Fruit fly (Drosophila melanogaster) whole organism, embryonic: Measurements from ENCODE around the gene CG15221.

Source experiments
- Abd-B ChIP-seq: fragments of 200-800 bp; sonication (Bioruptor generic); optimal IDR thresholded peaks from 2 replicates; lab custom pipeline; 2018; ENCODE audit warnings: missing biosample characterization, mild to moderate bottlenecking, missing genetic modification characterization, moderate library complexity
- Atf6 ChIP-seq: fragments of 200-800 bp; sonication (Bioruptor generic); IDR thresholded peaks from 2 replicates; pipeline ENCODE4 v1.3.6; 2022; ENCODE audit warnings: missing biosample characterization, missing genetic modification characterization
- Bgb ChIP-seq: fragments of 200-800 bp; sonication (Bioruptor generic); IDR thresholded peaks from 2 replicates; pipeline ENCODE4 v1.3.6; 2022; ENCODE audit warnings: missing biosample characterization, missing genetic modification characterization; ENCODE audit not compliant: partially characterized antibody
- CG10565 ChIP-seq: fragments of 200-800 bp; sonication (Bioruptor generic); optimal IDR thresholded peaks from 3 replicates; lab custom pipeline; 2016; ENCODE audit warnings: missing biosample characterization, mild to moderate bottlenecking, missing genetic modification characterization
- CG11247 ChIP-seq: fragments of 200-800 bp; sonication (Bioruptor generic); IDR thresholded peaks from 2 replicates; pipeline ENCODE4 v1.3.6; 2022; ENCODE audit warnings: missing biosample characterization, missing genetic modification characterization
- CG11398 ChIP-seq: fragments of 200-800 bp; sonication (Bioruptor generic); optimal IDR thresholded peaks from 2 replicates; lab custom pipeline; 2016; ENCODE audit warnings: missing biosample characterization, missing genetic modification characterization
- CG15479 ChIP-seq: fragments of 200-800 bp; sonication (Bioruptor generic); optimal IDR thresholded peaks from 3 replicates; lab custom pipeline; 2019; ENCODE audit warnings: missing biosample characterization, mild to moderate bottlenecking, missing genetic modification characterization, moderate library complexity
- CG15601 ChIP-seq: fragments of 200-800 bp; sonication (Bioruptor generic); optimal IDR thresholded peaks from 3 replicates; lab custom pipeline; 2019; ENCODE audit warnings: missing biosample characterization, mild to moderate bottlenecking, missing genetic modification characterization, moderate library complexity
- CG16863 ChIP-seq: fragments of 200-800 bp; sonication (Bioruptor generic); optimal IDR thresholded peaks from 3 replicates; lab custom pipeline; 2016; ENCODE audit warnings: missing biosample characterization, missing genetic modification characterization
- CG17328 ChIP-seq: fragments of 200-800 bp; sonication (Bioruptor generic); IDR thresholded peaks from 2 replicates; pipeline ENCODE4 v1.3.6; 2022; ENCODE audit warnings: missing biosample characterization, missing genetic modification characterization
- CG17612 ChIP-seq: fragments of 200-800 bp; sonication (Bioruptor generic); IDR thresholded peaks from 2 replicates; pipeline ENCODE4 v1.3.6; 2022; ENCODE audit warnings: missing biosample characterization, missing genetic modification characterization
- CG17912 ChIP-seq: fragments of 200-800 bp; sonication (Bioruptor generic); optimal IDR thresholded peaks from 2 replicates; lab custom pipeline; 2018; ENCODE audit warnings: missing biosample characterization, mild to moderate bottlenecking, missing genetic modification characterization
- CG34376 ChIP-seq: fragments of 200-800 bp; sonication (Bioruptor generic); optimal IDR thresholded peaks from 2 replicates; lab custom pipeline; 2018; ENCODE audit warnings: missing biosample characterization, mild to moderate bottlenecking, missing genetic modification characterization
- CG3847 ChIP-seq: fragments of 200-800 bp; sonication (Bioruptor generic); IDR thresholded peaks from 2 replicates; pipeline ENCODE4 v1.3.6; 2022; ENCODE audit warnings: missing biosample characterization, missing genetic modification characterization
- CG4282 ChIP-seq: fragments of 200-800 bp; sonication (Bioruptor generic); optimal IDR thresholded peaks from 2 replicates; lab custom pipeline; 2016; ENCODE audit warnings: missing biosample characterization, missing genetic modification characterization
- CG6272 ChIP-seq: fragments of 200-800 bp; sonication (Bioruptor generic); IDR thresholded peaks from 2 replicates; pipeline ENCODE4 v1.3.6; 2022; ENCODE audit warnings: missing biosample characterization, missing genetic modification characterization
- CG8478 ChIP-seq: fragments of >200 bp; optimal IDR thresholded peaks from 2 replicates; lab custom pipeline; 2018
- CG8924 ChIP-seq: fragments of 200-800 bp; optimal IDR thresholded peaks from 3 replicates; lab custom pipeline; 2019; ENCODE audit warnings: missing biosample characterization, mild to moderate bottlenecking, missing genetic modification characterization, moderate library complexity
- CG9727 ChIP-seq: fragments of 200-800 bp; sonication (Bioruptor generic); optimal IDR thresholded peaks from 3 replicates; lab custom pipeline; 2017; ENCODE audit warnings: missing biosample characterization, mild to moderate bottlenecking, missing genetic modification characterization
- CG9876 ChIP-seq: fragments of 200-800 bp; sonication (Bioruptor generic); optimal IDR thresholded peaks from 2 replicates; lab custom pipeline; 2016; ENCODE audit warnings: missing biosample characterization, missing genetic modification characterization
- Eip74EF ChIP-seq, 2 experiments: fragments of 200-800 bp in 1 of 2; fragments of >200 bp in 1 of 2; sonication (Bioruptor generic) in 1 of 2; optimal IDR thresholded peaks; 2 replicates each; lab custom pipeline; 2017 to 2019; ENCODE audit warnings: missing biosample characterization in 2 of 2, missing genetic modification characterization in 2 of 2, mild to moderate bottlenecking in 1 of 2, moderate library complexity in 1 of 2
- Elba2 ChIP-seq: fragments of 200-800 bp; sonication (Bioruptor generic); optimal IDR thresholded peaks from 3 replicates; lab custom pipeline; 2016; ENCODE audit warnings: missing biosample characterization, missing genetic modification characterization
- Ets65A ChIP-seq: fragments of 200-800 bp; sonication (Bioruptor generic); peaks from one replicate; lab custom pipeline; 2016; ENCODE audit warnings: missing biosample characterization, missing genetic modification characterization
- Fer1 ChIP-seq: fragments of 200-800 bp; sonication (Bioruptor generic); optimal IDR thresholded peaks from 2 replicates; lab custom pipeline; 2017; ENCODE audit warnings: missing biosample characterization, mild to moderate bottlenecking, missing genetic modification characterization
- HLHmδ ChIP-seq: fragments of 200-800 bp; sonication (Bioruptor generic); optimal IDR thresholded peaks from 2 replicates; lab custom pipeline; 2018; ENCODE audit warnings: missing biosample characterization, mild to moderate bottlenecking, missing genetic modification characterization, moderate library complexity
- Hmx ChIP-seq: fragments of 200-800 bp; sonication (Bioruptor generic); optimal IDR thresholded peaks from 2 replicates; lab custom pipeline; 2016; ENCODE audit warnings: missing biosample characterization, missing genetic modification characterization
- Hr39 ChIP-seq: fragments of >200 bp; optimal IDR thresholded peaks from 2 replicates; lab custom pipeline; 2017
- Lhr ChIP-seq: fragments of 200-800 bp; sonication (Bioruptor generic); optimal IDR thresholded peaks from 3 replicates; lab custom pipeline; 2017; ENCODE audit warnings: mild to moderate bottlenecking, missing biosample characterization, missing genetic modification reagents, missing genetic modification characterization
- Rfx ChIP-seq: fragments of 200-800 bp; sonication (Bioruptor generic); IDR thresholded peaks from 2 replicates; pipeline ENCODE4 v1.3.6; 2022; ENCODE audit warnings: missing biosample characterization, missing genetic modification characterization
- al ChIP-seq: fragments of 200-800 bp; sonication (Bioruptor generic); IDR thresholded peaks from 2 replicates; pipeline ENCODE4 v1.3.6; 2022; ENCODE audit warnings: missing biosample characterization, missing genetic modification characterization
- ara ChIP-seq: fragments of 200-800 bp; sonication (Bioruptor generic); IDR thresholded peaks from 2 replicates; pipeline ENCODE4 v1.3.6; 2022; ENCODE audit warnings: missing biosample characterization, missing genetic modification characterization
- bowl ChIP-seq: fragments of 200-800 bp; sonication (Bioruptor generic); IDR thresholded peaks from 2 replicates; pipeline ENCODE4 v1.3.6; 2022; ENCODE audit warnings: missing biosample characterization, missing genetic modification characterization
- cad ChIP-seq: fragments of >200 bp; optimal IDR thresholded peaks from 2 replicates; lab custom pipeline; 2017; ENCODE audit warnings: missing biosample characterization, missing genetic modification characterization
- chif ChIP-seq, 2 experiments: fragments of 200-800 bp; sonication (Bioruptor generic); optimal IDR thresholded peaks; 3 replicates each; lab custom pipeline; 2016; ENCODE audit warnings: missing biosample characterization in 2 of 2, missing genetic modification characterization in 2 of 2
- dmrt11E ChIP-seq: fragments of 200-800 bp; sonication (Bioruptor generic); optimal IDR thresholded peaks from 3 replicates; lab custom pipeline; 2018; ENCODE audit warnings: missing biosample characterization, mild to moderate bottlenecking, missing genetic modification characterization, moderate library complexity
- dysf ChIP-seq: fragments of 200-800 bp; sonication (Bioruptor generic); IDR thresholded peaks from 3 replicates; pipeline ENCODE4 v1.3.6; 2022; ENCODE audit warnings: missing biosample characterization, missing genetic modification characterization
- eve ChIP-seq, 2 experiments: fragments of >200 bp; optimal IDR thresholded peaks; 2 replicates each; lab custom pipeline; 2017; ENCODE audit warnings: missing biosample characterization in 2 of 2, missing genetic modification characterization in 2 of 2
- gce ChIP-seq: fragments of 200-800 bp; sonication (Bioruptor generic); IDR thresholded peaks from 3 replicates; pipeline ENCODE4 v1.3.6; 2022; ENCODE audit warnings: missing biosample characterization, missing genetic modification characterization
- grn ChIP-seq: fragments of 200-800 bp; sonication (Bioruptor generic); optimal IDR thresholded peaks from 3 replicates; lab custom pipeline; 2017; ENCODE audit warnings: missing biosample characterization, missing genetic modification characterization
- h ChIP-seq: fragments of >200 bp; optimal IDR thresholded peaks from 2 replicates; lab custom pipeline; 2017
- hb ChIP-seq: fragments of 200-800 bp; sonication (Bioruptor generic); IDR thresholded peaks from 3 replicates; pipeline ENCODE4 v1.3.6; 2022; ENCODE audit warnings: missing biosample characterization, missing genetic modification characterization; ENCODE audit not compliant: partially characterized antibody
- hth ChIP-seq: fragments of >200 bp; optimal IDR thresholded peaks from 2 replicates; lab custom pipeline; 2017; ENCODE audit warnings: inconsistent platforms
- klu ChIP-seq: fragments of 200-800 bp; sonication (Bioruptor generic); IDR thresholded peaks from 2 replicates; pipeline ENCODE4 v1.3.6; 2022; ENCODE audit warnings: missing biosample characterization, missing genetic modification characterization
- lmd ChIP-seq: fragments of 200-800 bp; sonication (Bioruptor generic); IDR thresholded peaks from 2 replicates; pipeline ENCODE4 v1.3.6; 2022; ENCODE audit warnings: missing biosample characterization, missing genetic modification characterization
- salm ChIP-seq: fragments of 200-800 bp; sonication (Bioruptor generic); optimal IDR thresholded peaks from 2 replicates; lab custom pipeline; 2018; ENCODE audit warnings: missing biosample characterization, mild to moderate bottlenecking, missing genetic modification characterization
- sc ChIP-seq, 3 experiments: fragments of >200 bp in 2 of 3; fragments of 200-800 bp in 1 of 3; sonication (Bioruptor generic) in 1 of 3; optimal IDR thresholded peaks; 2 replicates in 2 of 3; 3 replicates in 1 of 3; lab custom pipeline; 2017; ENCODE audit warnings: mild to moderate bottlenecking in 1 of 3, missing biosample characterization in 1 of 3, missing genetic modification characterization in 1 of 3, missing genetic modification reagents in 1 of 3
- sd ChIP-seq: fragments of 200-800 bp; sonication (Bioruptor generic); optimal IDR thresholded peaks from 3 replicates; lab custom pipeline; 2018; ENCODE audit warnings: missing biosample characterization, mild to moderate bottlenecking, missing genetic modification characterization, moderate library complexity
- slou ChIP-seq: fragments of 200-800 bp; sonication (Bioruptor generic); optimal IDR thresholded peaks from 3 replicates; lab custom pipeline; 2016; ENCODE audit warnings: missing biosample characterization, missing genetic modification characterization
- slp2 ChIP-seq: fragments of 200-800 bp; sonication (Bioruptor generic); optimal IDR thresholded peaks from 2 replicates; lab custom pipeline; 2016; ENCODE audit warnings: missing biosample characterization, missing genetic modification characterization
- stc ChIP-seq: fragments of 200-800 bp; sonication (Bioruptor generic); IDR thresholded peaks from 2 replicates; pipeline ENCODE4 v1.3.6; 2022; ENCODE audit warnings: missing biosample characterization, missing genetic modification characterization
- unc-4 ChIP-seq: fragments of 200-800 bp; sonication (Bioruptor generic); IDR thresholded peaks from 2 replicates; pipeline ENCODE4 v1.3.6; 2022; ENCODE audit warnings: missing biosample characterization, missing genetic modification characterization; ENCODE audit not compliant: partially characterized antibody
- zfh1 ChIP-seq: fragments of 200-800 bp; sonication (Bioruptor generic); IDR thresholded peaks from 3 replicates; pipeline ENCODE4 v1.3.6; 2022; ENCODE audit warnings: missing biosample characterization, missing genetic modification characterization

Gene CG15221

dm6 chrX:11678539-11679040, 45.5 kb upstream of the CG15221 start, which contains the start of the genes Vlet and bif (continued):
- no peak for TF ChIP-seq Hmx (GFP tag; lab: Kevin White, UChicago)
- no peak for TF ChIP-seq CG17612
- TF ChIP-seq CG9727 (GFP tag; lab: Kevin White, UChicago): peak; percentile 78
- TF ChIP-seq Lhr (GFP tag; lab: Kevin White, UChicago): no peak
- peak; percentile 42; the same call in 1 of the 2 replicates for TF ChIP-seq Atf6 (GFP tag; lab: Robert Waterston, UW)
- TF ChIP-seq CG10565 (GFP tag; lab: Kevin White, UChicago): no peak
- no peak for TF ChIP-seq CG17328 (GFP tag; lab: Robert Waterston, UW)
- no peak for TF ChIP-seq eve (GFP tag; optimal IDR thresholded peaks at IDR 0.05; lab: Kevin White, UChicago)
- no peak for TF ChIP-seq Hr39
- peak; percentile 95 for TF ChIP-seq Ets65A (GFP tag; lab: Kevin White, UChicago)
- no peak for TF ChIP-seq slp2 (GFP tag; lab: Kevin White, UChicago)
- no peak for TF ChIP-seq CG9876 (GFP tag; lab: Kevin White, UChicago)
- TF ChIP-seq CG11247 (GFP tag; lab: Robert Waterston, UW): no peak
- TF ChIP-seq CG8478 (lab: Kevin White, UChicago): no peak
- no peak for TF ChIP-seq gce
- TF ChIP-seq ara (GFP tag; lab: Robert Waterston, UW): no peak
- TF ChIP-seq Bgb (GFP tag; lab: Robert Waterston, UW): peak; percentile 61
- peak; percentile 78 for TF ChIP-seq CG8924
- peak; percentile 67 for TF ChIP-seq Rfx
- peak; percentile 66 for TF ChIP-seq dmrt11E (tag; lab: Kevin White, UChicago)
- TF ChIP-seq CG16863: no peak
- no peak for TF ChIP-seq Elba2 (GFP tag; lab: Kevin White, UChicago)
- TF ChIP-seq chif (GFP tag; optimal IDR thresholded peaks at IDR 0.05; lab: Kevin White, UChicago): peak in 1 of 2 experiments; percentile 46
- peak; percentile 73 for TF ChIP-seq CG3847
- no peak for TF ChIP-seq bowl (GFP tag; lab: Robert Waterston, UW)
- TF ChIP-seq CG15601 (tag; lab: Kevin White, UChicago): peak; percentile 45
- TF ChIP-seq salm (tag; lab: Kevin White, UChicago): no peak
- peak; percentile 45 for TF ChIP-seq al
- no peak for TF ChIP-seq CG17912 (GFP tag; lab: Kevin White, UChicago)
- TF ChIP-seq hth (lab: Kevin White, UChicago): no peak
- TF ChIP-seq unc-4: peak; percentile 59; the same call in 1 of the 2 replicates
- peak; percentile 31; the same call in 1 of the 2 replicates for TF ChIP-seq CG6272 (GFP tag; lab: Robert Waterston, UW)
- no peak for TF ChIP-seq stc (GFP tag; lab: Robert Waterston, UW)
- no peak for TF ChIP-seq h (lab: Kevin White, UChicago)
- peak; percentile 34 for TF ChIP-seq CG34376
- no peak for TF ChIP-seq sd (tag; lab: Kevin White, UChicago)
- no peak for TF ChIP-seq Eip74EF (GFP tag; optimal IDR thresholded peaks at IDR 0.05; lab: Kevin White, UChicago)
- peak; percentile 60 for TF ChIP-seq lmd (GFP tag; lab: Robert Waterston, UW)
- 0 out of 3 replicates have a peak, but pooled peaks have one; percentile 49 for TF ChIP-seq zfh1 (GFP tag; lab: Robert Waterston, UW)
- TF ChIP-seq slou: peak; percentile 11
- no peak for TF ChIP-seq HLHmδ (GFP tag; lab: Kevin White, UChicago)
- no peak for TF ChIP-seq cad
- TF ChIP-seq grn (GFP tag; lab: Kevin White, UChicago): no peak
- TF ChIP-seq Fer1 (GFP tag; lab: Kevin White, UChicago): peak; percentile 55
- no peak for TF ChIP-seq CG15479 (GFP tag; lab: Kevin White, UChicago)
- no peak for TF ChIP-seq sc (optimal IDR thresholded peaks at IDR 0.05; lab: Kevin White, UChicago)
- TF ChIP-seq sc (GFP tag; optimal IDR thresholded peaks at IDR 0.05; lab: Kevin White, UChicago): peak; percentile 39
- peak; percentile 69 for TF ChIP-seq Abd-B
- TF ChIP-seq dysf (GFP tag; lab: Robert Waterston, UW): peak; percentile 45; the same call in 2 of the 3 replicates
- peak; percentile 58; the same call in 1 of the 3 replicates for TF ChIP-seq hb (GFP tag; lab: Robert Waterston, UW)
- no peak for TF ChIP-seq CG11398 (GFP tag; lab: Kevin White, UChicago)
- peak; percentile 43; the same call in 1 of the 2 replicates for TF ChIP-seq klu
- TF ChIP-seq CG4282 (GFP tag; lab: Kevin White, UChicago): no peak
